Worm (Caenorhabditis elegans) whole organism, L3 larva: ENCODE data around the gene egl-27.

Experiments used
- ZK546.5 ChIP-seq: sonication (generic microtip); optimal IDR thresholded peaks from 2 replicates; lab custom pipeline; 2017; ENCODE audit warnings: missing biosample characterization, missing genetic modification characterization
- aly-2 ChIP-seq: fragments of 150-350 bp; optimal IDR thresholded peaks from 2 replicates; lab custom pipeline; 2014; ENCODE audit warnings: missing biosample characterization, missing genetic modification characterization
- ama-1 ChIP-seq: fragments of 150-350 bp; optimal IDR thresholded peaks from 2 replicates; lab custom pipeline; 2018
- ceh-16 ChIP-seq: sonication (generic microtip); optimal IDR thresholded peaks from 2 replicates; lab custom pipeline; 2017; ENCODE audit warnings: missing biosample characterization, missing genetic modification characterization
- ceh-82 ChIP-seq: fragments of 150-350 bp; optimal IDR thresholded peaks from 2 replicates; lab custom pipeline; 2014; ENCODE audit warnings: missing biosample characterization, missing genetic modification characterization
- ceh-9 ChIP-seq: sonication (generic microtip); optimal IDR thresholded peaks from 2 replicates; lab custom pipeline; 2018; ENCODE audit warnings: missing biosample characterization, missing genetic modification characterization
- daf-12 ChIP-seq: fragments of 150-350 bp; optimal IDR thresholded peaks from 2 replicates; lab custom pipeline; 2014; ENCODE audit warnings: missing biosample characterization, missing genetic modification reagents, missing genetic modification characterization
- egl-5 ChIP-seq: fragments of 150-350 bp; optimal IDR thresholded peaks from 2 replicates; lab custom pipeline; 2017; ENCODE audit warnings: missing biosample characterization, missing genetic modification reagents, missing genetic modification characterization, inconsistent platforms
- elt-1 ChIP-seq: fragments of 150-350 bp; optimal IDR thresholded peaks from 2 replicates; lab custom pipeline; 2014; ENCODE audit warnings: missing biosample characterization, missing genetic modification characterization
- elt-3 ChIP-seq, 3 experiments: fragments of 150-350 bp in 1 of 3; sonication (generic microtip) in 2 of 3; optimal IDR thresholded peaks; 2 replicates in 2 of 3; 4 replicates in 1 of 3; lab custom pipeline; 2014 to 2017; ENCODE audit warnings: missing biosample characterization in 3 of 3, missing genetic modification characterization in 3 of 3
- eor-1 ChIP-seq, 2 experiments: fragments of 150-350 bp; optimal IDR thresholded peaks; 2 replicates each; lab custom pipeline; 2014 to 2018; ENCODE audit warnings: missing biosample characterization in 2 of 2, missing genetic modification characterization in 2 of 2
- fkh-10 ChIP-seq: sonication (generic microtip); optimal IDR thresholded peaks from 2 replicates; lab custom pipeline; 2017; ENCODE audit warnings: missing biosample characterization, missing genetic modification reagents, missing genetic modification characterization
- fkh-2 ChIP-seq: fragments of 150-350 bp; optimal IDR thresholded peaks from 2 replicates; lab custom pipeline; 2014; ENCODE audit warnings: missing biosample characterization, missing genetic modification reagents, missing genetic modification characterization
- fos-1 ChIP-seq: fragments of 150-350 bp; optimal IDR thresholded peaks from 2 replicates; lab custom pipeline; 2014; ENCODE audit warnings: missing biosample characterization, missing genetic modification characterization
- hmg-11 ChIP-seq: sonication (generic microtip); optimal IDR thresholded peaks from 2 replicates; lab custom pipeline; 2016; ENCODE audit warnings: missing genetic modification characterization, missing compliant biosample characterization
- jun-1 ChIP-seq: fragments of 150-350 bp; optimal IDR thresholded peaks from 2 replicates; lab custom pipeline; 2014; ENCODE audit warnings: missing biosample characterization, missing genetic modification reagents, missing genetic modification characterization
- lin-15B ChIP-seq: fragments of 150-350 bp; optimal IDR thresholded peaks from 2 replicates; lab custom pipeline; 2014; ENCODE audit warnings: missing biosample characterization, missing genetic modification characterization
- lin-39 ChIP-seq: fragments of 150-350 bp; optimal IDR thresholded peaks from 2 replicates; lab custom pipeline; 2018; ENCODE audit warnings: missing biosample characterization, missing genetic modification reagents, missing genetic modification characterization
- mdl-1 ChIP-seq: fragments of 150-350 bp; optimal IDR thresholded peaks from 2 replicates; lab custom pipeline; 2014; ENCODE audit warnings: missing biosample characterization, missing genetic modification characterization
- mml-1 ChIP-seq: fragments of 150-350 bp; sonication (generic microtip); optimal IDR thresholded peaks from 3 replicates; lab custom pipeline; 2014; ENCODE audit warnings: missing biosample characterization, missing genetic modification characterization
- nfya-1 ChIP-seq: sonication (generic microtip); optimal IDR thresholded peaks from 2 replicates; lab custom pipeline; 2017; ENCODE audit warnings: missing genetic modification characterization, mild to moderate bottlenecking, missing compliant biosample characterization, antibody characterized with exemption, moderate library complexity; ENCODE audit not compliant: insufficient read depth
- nhr-11 ChIP-seq: fragments of 150-350 bp; optimal IDR thresholded peaks from 2 replicates; lab custom pipeline; 2014; ENCODE audit warnings: missing biosample characterization, missing genetic modification characterization
- nhr-12 ChIP-seq: fragments of 150-350 bp; optimal IDR thresholded peaks from 2 replicates; lab custom pipeline; 2014; ENCODE audit warnings: missing biosample characterization, missing genetic modification characterization
- nhr-23 ChIP-seq: fragments of 150-350 bp; optimal IDR thresholded peaks from 2 replicates; lab custom pipeline; 2014; ENCODE audit warnings: missing biosample characterization, missing genetic modification reagents, missing genetic modification characterization
- nhr-237 ChIP-seq: fragments of 150-350 bp; optimal IDR thresholded peaks from 2 replicates; lab custom pipeline; 2014; ENCODE audit warnings: missing biosample characterization, missing genetic modification characterization
- nhr-25 ChIP-seq: sonication (generic microtip); optimal IDR thresholded peaks from 2 replicates; lab custom pipeline; 2017; ENCODE audit warnings: missing biosample characterization, missing genetic modification characterization
- nhr-67 ChIP-seq: fragments of 150-350 bp; optimal IDR thresholded peaks from 2 replicates; lab custom pipeline; 2014; ENCODE audit warnings: missing biosample characterization, missing genetic modification characterization
- nhr-76 ChIP-seq: fragments of 150-350 bp; sonication (generic microtip); optimal IDR thresholded peaks from 5 replicates; lab custom pipeline; 2014; ENCODE audit warnings: missing biosample characterization, missing genetic modification characterization
- nhr-77 ChIP-seq: fragments of 150-350 bp; optimal IDR thresholded peaks from 2 replicates; lab custom pipeline; 2014; ENCODE audit warnings: missing biosample characterization, missing genetic modification characterization
- pha-4 ChIP-seq: fragments of 150-350 bp; optimal IDR thresholded peaks from 2 replicates; lab custom pipeline; 2014; ENCODE audit warnings: missing biosample characterization, missing genetic modification reagents, missing genetic modification characterization
- pqm-1 ChIP-seq: fragments of 150-350 bp; optimal IDR thresholded peaks from 2 replicates; lab custom pipeline; 2017; ENCODE audit warnings: missing biosample characterization, missing genetic modification characterization, inconsistent platforms
- sea-2 ChIP-seq: fragments of 150-350 bp; sonication (generic microtip); optimal IDR thresholded peaks from 4 replicates; lab custom pipeline; 2014; ENCODE audit warnings: missing biosample characterization, missing genetic modification reagents, missing genetic modification characterization
- skn-1 ChIP-seq: fragments of 150-350 bp; optimal IDR thresholded peaks from 2 replicates; lab custom pipeline; 2014; ENCODE audit warnings: missing biosample characterization, missing genetic modification characterization
- snpc-4 ChIP-seq: fragments of 150-350 bp; optimal IDR thresholded peaks from 2 replicates; lab custom pipeline; 2014; ENCODE audit warnings: missing biosample characterization, missing genetic modification characterization
- tbx-2 ChIP-seq: sonication (generic microtip); optimal IDR thresholded peaks from 2 replicates; lab custom pipeline; 2016; ENCODE audit warnings: mild to moderate bottlenecking, missing genetic modification characterization, missing compliant biosample characterization
- unc-39 ChIP-seq: sonication (generic microtip); optimal IDR thresholded peaks from 4 replicates; lab custom pipeline; 2017; ENCODE audit warnings: missing biosample characterization, missing genetic modification characterization
- unc-62 ChIP-seq: fragments of 150-350 bp; sonication (generic microtip); optimal IDR thresholded peaks from 4 replicates; lab custom pipeline; 2014; ENCODE audit warnings: missing biosample characterization, missing genetic modification reagents, missing genetic modification characterization
- zag-1 ChIP-seq: fragments of 150-350 bp; optimal IDR thresholded peaks from 2 replicates; lab custom pipeline; 2014; ENCODE audit warnings: missing biosample characterization, missing genetic modification characterization
- ztf-11 ChIP-seq: fragments of 150-350 bp; optimal IDR thresholded peaks from 2 replicates; lab custom pipeline; 2014; ENCODE audit warnings: missing biosample characterization, missing genetic modification characterization
- ztf-4 ChIP-seq: fragments of 150-350 bp; optimal IDR thresholded peaks from 2 replicates; lab custom pipeline; 2014; ENCODE audit warnings: missing biosample characterization, missing genetic modification characterization

egl-27 gene

DNA sequence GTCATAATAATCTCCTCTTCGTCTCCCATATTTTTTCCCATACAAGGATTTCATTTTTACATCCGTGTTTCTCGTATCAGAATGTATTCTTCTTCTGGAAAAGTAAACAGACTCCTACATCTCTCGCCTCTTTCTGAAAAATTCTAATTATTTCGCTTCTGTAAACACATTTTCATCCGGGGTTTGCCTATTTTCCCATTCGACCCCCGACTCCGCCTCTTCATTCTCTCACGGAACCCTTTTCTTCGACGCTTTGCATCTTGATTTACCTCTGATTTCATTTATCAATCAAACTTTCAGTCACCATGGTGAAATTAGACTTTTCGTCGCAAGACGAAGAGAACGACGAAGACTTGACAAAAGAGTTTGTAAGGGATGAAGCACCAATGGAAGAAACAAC is 24.1 kb upstream of the egl-27 start, which contains the start of gene snt-1:
Gene snt-1 (plus strand): TSS at position 301 of the 400 bp plus-strand sequence.
- TF ChIP-seq pha-4: no peak
- no peak for TF ChIP-seq elt-1 (tag; lab: Kevin White, UChicago)

ce11 chrII:6812514-6812913 is 22.3 kb upstream of the egl-27 start:
- peak; percentile 52 for TF ChIP-seq egl-5 (tag; lab: Kevin White, UChicago)
- no peak for TF ChIP-seq pqm-1
- no peak for TF ChIP-seq ceh-16
- no peak for TF ChIP-seq fos-1 (tag; lab: Kevin White, UChicago)
- no peak for TF ChIP-seq ceh-9 (tag; lab: Kevin White, UChicago)
- TF ChIP-seq jun-1 (tag; lab: Kevin White, UChicago): no peak
- TF ChIP-seq nhr-23 (tag; lab: Kevin White, UChicago): no peak
- no peak for TF ChIP-seq nhr-12
- TF ChIP-seq unc-39 (tag; lab: Kevin White, UChicago): no peak
- peak; percentile 36 for TF ChIP-seq lin-39 (tag; lab: Kevin White, UChicago)
- TF ChIP-seq nfya-1 (tag; lab: Kevin White, UChicago): peak; percentile 34
- TF ChIP-seq daf-12 (tag; lab: Kevin White, UChicago): no peak
- TF ChIP-seq tbx-2 (tag; lab: Kevin White, UChicago): no peak
- no peak for TF ChIP-seq nhr-11 (tag; lab: Kevin White, UChicago)
- no peak for TF ChIP-seq ZK546.5 (tag; lab: Kevin White, UChicago)
- TF ChIP-seq snpc-4: no peak
- no peak for TF ChIP-seq nhr-76 (tag; lab: Kevin White, UChicago)
- TF ChIP-seq elt-3 (tag; optimal IDR thresholded peaks at IDR 0.05; lab: Kevin White, UChicago): no peak
- TF ChIP-seq nhr-67 (tag; lab: Kevin White, UChicago): no peak
- TF ChIP-seq nhr-25 (tag; lab: Kevin White, UChicago): no peak
- TF ChIP-seq nhr-237 (tag; lab: Kevin White, UChicago): no peak
- no peak for TF ChIP-seq unc-62
- no peak for TF ChIP-seq hmg-11 (tag; lab: Kevin White, UChicago)
- TF ChIP-seq sea-2: no peak
- no peak for TF ChIP-seq zag-1 (tag; lab: Kevin White, UChicago)
- TF ChIP-seq ama-1 (lab: Kevin White, UChicago): no peak

DNA sequence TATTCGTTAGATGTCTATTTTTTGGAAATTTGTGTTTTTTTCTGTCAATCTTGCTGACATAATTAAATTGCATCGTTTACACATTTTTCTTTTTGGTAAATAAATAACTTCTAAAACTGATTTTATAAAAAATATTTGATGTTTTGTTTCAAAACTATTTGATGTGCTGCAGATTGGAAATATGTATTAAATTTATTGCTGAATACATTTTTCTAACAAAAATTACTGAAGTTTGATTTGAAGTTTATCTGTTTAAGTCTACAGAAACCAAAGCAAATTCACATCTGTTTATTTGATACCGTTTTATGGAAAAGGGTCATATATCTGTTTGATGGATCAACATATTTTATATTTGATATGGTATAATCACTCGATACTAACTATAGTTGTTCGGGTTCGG is 18.5 kb upstream of the egl-27 start:
- TF ChIP-seq unc-62 (no peak), ama-1 (lab: Kevin White, UChicago) (no peak), mml-1 (tag; lab: Kevin White, UChicago) (no peak), nfya-1 (tag; lab: Kevin White, UChicago) (no peak), lin-15B (no peak), snpc-4 (no peak), egl-5 (tag; lab: Kevin White, UChicago) (no peak), elt-3 (tag; optimal IDR thresholded peaks at IDR 0.05; lab: Kevin White, UChicago) (no peak), aly-2 (tag; lab: Kevin White, UChicago) (no peak)

- TF ChIP-seq mml-1 (tag; lab: Kevin White, UChicago): no peak
- peak; percentile 18 for TF ChIP-seq nfya-1 (tag; lab: Kevin White, UChicago)
- TF ChIP-seq lin-39 (tag; lab: Kevin White, UChicago): peak; percentile 35
- TF ChIP-seq nhr-67 (tag; lab: Kevin White, UChicago): no peak
These were observed 14.4 kb upstream of the egl-27 start for ce11 chrII:6820278-6820971.

DNA sequence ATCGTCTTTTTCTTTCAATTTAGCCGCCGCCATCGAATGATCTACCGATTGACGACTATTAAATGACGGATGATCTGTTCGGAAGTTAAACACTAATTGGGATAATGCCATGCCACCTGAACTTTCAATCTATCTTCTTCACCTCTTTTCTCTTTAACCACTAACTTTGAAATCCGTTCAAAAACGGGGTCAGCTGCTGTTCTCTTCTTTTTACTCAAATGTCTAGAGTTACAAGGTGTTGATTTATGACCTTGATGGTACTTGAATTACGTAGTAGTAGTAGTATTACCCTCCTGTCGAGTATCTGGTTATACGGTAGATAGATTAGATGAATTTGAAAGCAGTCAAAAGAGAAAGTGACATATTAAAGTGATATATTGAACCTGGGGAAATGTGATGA is 13.7 kb upstream of the egl-27 start:
- TF ChIP-seq pqm-1: no peak
- TF ChIP-seq ZK546.5 (tag; lab: Kevin White, UChicago): no peak
- TF ChIP-seq ceh-82 (tag; lab: Kevin White, UChicago): no peak
- no peak for TF ChIP-seq zag-1 (tag; lab: Kevin White, UChicago)
- no peak for TF ChIP-seq nhr-77 (tag; lab: Kevin White, UChicago)
- TF ChIP-seq elt-1 (tag; lab: Kevin White, UChicago): peak; percentile 93
- no peak for TF ChIP-seq aly-2 (tag; lab: Kevin White, UChicago)
- no peak for TF ChIP-seq jun-1 (tag; lab: Kevin White, UChicago)
- TF ChIP-seq nhr-25 (tag; lab: Kevin White, UChicago): peak; percentile 91
- no peak for TF ChIP-seq skn-1 (tag; lab: Kevin White, UChicago)
- TF ChIP-seq tbx-2 (tag; lab: Kevin White, UChicago): no peak
- TF ChIP-seq mdl-1 (tag; lab: Kevin White, UChicago): no peak
- no peak for TF ChIP-seq ama-1 (lab: Kevin White, UChicago)
- TF ChIP-seq ztf-4 (tag; lab: Kevin White, UChicago): no peak
- peak; percentile 61 for TF ChIP-seq nhr-23 (tag; lab: Kevin White, UChicago)
- no peak for TF ChIP-seq ztf-11 (tag; lab: Kevin White, UChicago)
- TF ChIP-seq nfya-1 (tag; lab: Kevin White, UChicago): no peak
- TF ChIP-seq fkh-10: no peak
- TF ChIP-seq ceh-9 (tag; lab: Kevin White, UChicago): no peak
- no peak for TF ChIP-seq snpc-4
- TF ChIP-seq fkh-2 (tag; lab: Kevin White, UChicago): no peak
- TF ChIP-seq pha-4: no peak
- TF ChIP-seq nhr-11 (tag; lab: Kevin White, UChicago): no peak
- no peak for TF ChIP-seq lin-39 (tag; lab: Kevin White, UChicago)
- peak; percentile 87 for TF ChIP-seq unc-62
- TF ChIP-seq ceh-16: peak; percentile 12
- peak in 1 of 3 experiments; percentile 40 for TF ChIP-seq elt-3 (tag; optimal IDR thresholded peaks at IDR 0.05; lab: Kevin White, UChicago)
- TF ChIP-seq eor-1 (tag; optimal IDR thresholded peaks at IDR 0.05; lab: Kevin White, UChicago): no peak
- TF ChIP-seq, all 47 proteins: peak for 6
